Worm (Caenorhabditis elegans): ENCODE results near the gene F25B5.5.

F25B5.5 gene

ce11 chrIII:5900709-5901108 lies 45.2 kb downstream of the F25B5.5 start:
- TF ChIP-seq W03F9.2 (tag; optimal IDR thresholded peaks at IDR 0.05) (no peak), him-1 (tag; optimal IDR thresholded peaks at IDR 0.05) (no peak), dao-5 (tag; optimal IDR thresholded peaks at IDR 0.05) (no peak)

- TF ChIP-seq him-1 (tag; optimal IDR thresholded peaks at IDR 0.05) (no peak), W03F9.2 (tag; optimal IDR thresholded peaks at IDR 0.05) (no peak), dao-5 (tag; optimal IDR thresholded peaks at IDR 0.05) (no peak)
Observed at ce11 chrIII:5898631-5899030, 47.3 kb downstream of the F25B5.5 start.

- TF ChIP-seq him-1 (tag; optimal IDR thresholded peaks at IDR 0.05) (no peak), W03F9.2 (tag; optimal IDR thresholded peaks at IDR 0.05) (no peak), dao-5 (tag; optimal IDR thresholded peaks at IDR 0.05) (no peak)
Observed at ce11 chrIII:5897468-5897867, 48.5 kb downstream of the F25B5.5 start.

ce11 chrIII:5895913-5896312 lies 50.0 kb downstream of the F25B5.5 start, which contains the start of gene pxl-1:
Gene pxl-1 (minus strand): TSS chrIII:5896013.
- TF ChIP-seq W03F9.2 (tag; optimal IDR thresholded peaks at IDR 0.05) (no peak), him-1 (tag; optimal IDR thresholded peaks at IDR 0.05) (no peak), dao-5 (tag; optimal IDR thresholded peaks at IDR 0.05) (no peak)

All from whole organism, L4/young adult.